Worm (Caenorhabditis elegans) whole organism, L4/young adult: ENCODE data around the gene grl-2.

Experiments
- W03F9.2 ChIP-seq: fragments of 150-350 bp; optimal IDR thresholded peaks from 2 replicates; lab custom pipeline; 2014; ENCODE audit warnings: missing biosample characterization, missing genetic modification characterization
- him-1 ChIP-seq: sonication (generic microtip); optimal IDR thresholded peaks from 2 replicates; lab custom pipeline; 2016; ENCODE audit warnings: missing genotype, missing genetic modification reagents, missing genetic modification characterization, missing compliant biosample characterization

DNA sequence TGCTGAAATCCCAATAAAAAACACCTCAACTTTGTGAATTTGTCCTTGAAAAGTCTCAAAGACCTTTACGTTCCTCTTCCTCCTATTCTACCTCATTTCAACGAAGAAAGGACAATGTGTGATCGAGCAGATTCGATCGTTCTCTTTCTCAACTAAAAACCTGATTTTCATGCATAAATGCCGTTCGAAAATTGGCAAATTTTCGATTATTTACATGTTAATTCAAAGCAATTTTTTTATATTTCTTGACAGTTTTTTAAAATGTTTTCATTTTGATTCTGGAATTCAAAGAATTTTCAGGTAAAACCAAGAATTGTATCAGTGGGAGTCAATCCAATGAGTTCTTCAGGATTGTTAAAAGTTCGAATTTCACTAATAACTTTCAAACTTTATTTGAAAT, 23.7 kb downstream of the grl-2 start, which contains the start of gene lin-46:
- TF ChIP-seq him-1 (tag; lab: Kevin White, UChicago) (no peak), W03F9.2 (no peak)
